Worm (Caenorhabditis elegans) whole organism, L4 larva: ENCODE results near the gene aars-1.

ENCODE experiments used
- D1046.2 ChIP-seq: fragments of 200-800 bp; sonication (Bioruptor generic); IDR thresholded peaks from 2 replicates; pipeline ENCODE4 v1.3.6; 2022; ENCODE audit warnings: missing genetic modification characterization, missing compliant biosample characterization
- F37D6.2 ChIP-seq: sonication (generic microtip); optimal IDR thresholded peaks from 2 replicates; lab custom pipeline; 2016; ENCODE audit warnings: mild to moderate bottlenecking, missing genetic modification characterization, missing compliant biosample characterization
- F44E2.7 ChIP-seq: fragments of 200-800 bp; sonication (Bioruptor generic); IDR thresholded peaks from 2 replicates; pipeline ENCODE4 v2.1.2; 2022; ENCODE audit warnings: missing genetic modification characterization, missing compliant biosample characterization
- Y48G9A.11 ChIP-seq: fragments of 200-800 bp; sonication (Bioruptor generic); IDR thresholded peaks from 2 replicates; pipeline ENCODE4 v1.3.6; 2022; ENCODE audit warnings: missing genetic modification reagents, missing genetic modification characterization, missing compliant biosample characterization
- Y5F2A.4 ChIP-seq: fragments of 200-800 bp; sonication (Bioruptor generic); optimal IDR thresholded peaks from 2 replicates; lab custom pipeline; 2018; ENCODE audit warnings: mild to moderate bottlenecking, missing genetic modification characterization, missing compliant biosample characterization
- ZK546.5 ChIP-seq, 2 experiments: sonication (generic microtip); optimal IDR thresholded peaks; 2 replicates each; lab custom pipeline; 2017; ENCODE audit warnings: missing biosample characterization in 2 of 2, missing genetic modification characterization in 2 of 2
- aha-1 ChIP-seq: fragments of 150-350 bp; peaks from one replicate; lab custom pipeline; 2014; ENCODE audit warnings: missing biosample characterization, missing genetic modification characterization
- attf-4 ChIP-seq: sonication (generic microtip); optimal IDR thresholded peaks from 3 replicates; lab custom pipeline; 2017; ENCODE audit warnings: missing biosample characterization, missing genetic modification characterization
- ceh-20 ChIP-seq: fragments of 200-800 bp; sonication (Bioruptor generic); IDR thresholded peaks from 2 replicates; pipeline ENCODE4 v1.3.6; 2022; ENCODE audit warnings: missing genetic modification reagents, missing genetic modification characterization, missing compliant biosample characterization
- ceh-32 ChIP-seq: sonication (generic microtip); optimal IDR thresholded peaks from 2 replicates; lab custom pipeline; 2016; ENCODE audit warnings: mild to moderate bottlenecking, missing genetic modification characterization, missing compliant biosample characterization; ENCODE audit not compliant: poor library complexity
- ceh-44 ChIP-seq: fragments of 200-800 bp; sonication (Bioruptor generic); IDR thresholded peaks from 2 replicates; pipeline ENCODE4 v1.3.6; 2022; ENCODE audit warnings: missing genetic modification reagents, missing genetic modification characterization, missing compliant biosample characterization
- ceh-62 ChIP-seq: sonication (generic microtip); optimal IDR thresholded peaks from 2 replicates; lab custom pipeline; 2017; ENCODE audit warnings: missing biosample characterization, missing genetic modification characterization
- ces-1 ChIP-seq: fragments of 150-350 bp; sonication (generic microtip); optimal IDR thresholded peaks from 4 replicates; lab custom pipeline; 2014; ENCODE audit warnings: missing biosample characterization, missing genetic modification reagents, missing genetic modification characterization
- cey-2 ChIP-seq: sonication (generic microtip); optimal IDR thresholded peaks from 3 replicates; lab custom pipeline; 2017; ENCODE audit warnings: missing genetic modification characterization, mild to moderate bottlenecking, missing compliant biosample characterization, antibody characterized with exemption, borderline replicate concordance; ENCODE audit not compliant: insufficient read depth
- ctbp-1 ChIP-seq: fragments of 200-800 bp; sonication (Bioruptor generic); IDR thresholded peaks from 2 replicates; pipeline ENCODE4 v1.3.6; 2022; ENCODE audit warnings: missing genetic modification reagents, missing genetic modification characterization, missing compliant biosample characterization
- daf-12 ChIP-seq: fragments of 150-350 bp; optimal IDR thresholded peaks from 2 replicates; lab custom pipeline; 2014; ENCODE audit warnings: missing biosample characterization, missing genetic modification reagents, missing genetic modification characterization
- daf-16 ChIP-seq, 3 experiments: sonication (generic microtip); optimal IDR thresholded peaks; 2 replicates each; lab custom pipeline; 2016 to 2017; ENCODE audit warnings: missing genetic modification characterization in 3 of 3, missing genetic modification reagents in 3 of 3, mild to moderate bottlenecking in 2 of 3, missing compliant biosample characterization in 2 of 3, missing biosample characterization in 1 of 3, moderate library complexity in 1 of 3
- daf-8 ChIP-seq: fragments of 200-800 bp; sonication (Bioruptor generic); IDR thresholded peaks from 2 replicates; pipeline ENCODE4 v1.3.6; 2022; ENCODE audit warnings: missing genetic modification characterization, missing compliant biosample characterization
- dpl-1 ChIP-seq: fragments of 150-350 bp; optimal IDR thresholded peaks from 2 replicates; lab custom pipeline; 2014; ENCODE audit warnings: missing biosample characterization, missing genetic modification reagents, missing genetic modification characterization
- duxl-1 ChIP-seq: sonication (generic microtip); optimal IDR thresholded peaks from 2 replicates; lab custom pipeline; 2016; ENCODE audit warnings: mild to moderate bottlenecking, missing genetic modification characterization, moderate library complexity, missing compliant biosample characterization; ENCODE audit not compliant: poor library complexity
- dve-1 ChIP-seq: sonication (generic microtip); optimal IDR thresholded peaks from 2 replicates; lab custom pipeline; 2017; ENCODE audit warnings: antibody characterized with exemption, mild to moderate bottlenecking, missing genetic modification characterization, missing compliant biosample characterization; ENCODE audit not compliant: insufficient read depth
- egl-43 ChIP-seq: fragments of 200-800 bp; sonication (Bioruptor generic); IDR thresholded peaks from 2 replicates; pipeline ENCODE4 v1.3.6; 2022; ENCODE audit warnings: missing genetic modification reagents, missing genetic modification characterization, missing compliant biosample characterization
- hlh-11 ChIP-seq: fragments of 200-800 bp; sonication (Bioruptor generic); optimal IDR thresholded peaks from 2 replicates; lab custom pipeline; 2018; ENCODE audit warnings: mild to moderate bottlenecking, missing genetic modification characterization, missing compliant biosample characterization
- hmg-1.1 ChIP-seq: fragments of 200-800 bp; sonication (Bioruptor generic); IDR thresholded peaks from 2 replicates; pipeline ENCODE4 v1.3.6; 2022; ENCODE audit warnings: missing genetic modification reagents, missing genetic modification characterization, missing compliant biosample characterization
- jun-1 ChIP-seq: fragments of 150-350 bp; optimal IDR thresholded peaks from 2 replicates; lab custom pipeline; 2014; ENCODE audit warnings: missing biosample characterization, missing genetic modification reagents, missing genetic modification characterization
- lin-13 ChIP-seq: fragments of 150-350 bp; optimal IDR thresholded peaks from 2 replicates; lab custom pipeline; 2014; ENCODE audit warnings: missing biosample characterization, missing genetic modification reagents, missing genetic modification characterization
- lir-3 ChIP-seq: sonication (generic microtip); optimal IDR thresholded peaks from 2 replicates; lab custom pipeline; 2016; ENCODE audit warnings: mild to moderate bottlenecking, missing genetic modification characterization, missing compliant biosample characterization
- lsy-2 ChIP-seq, 2 experiments: fragments of 150-350 bp in 1 of 2; sonication (generic microtip) in 1 of 2; optimal IDR thresholded peaks; 2 replicates each; lab custom pipeline; 2014 to 2017; ENCODE audit warnings: missing biosample characterization in 2 of 2, missing genetic modification characterization in 2 of 2
- madf-9 ChIP-seq: fragments of 200-800 bp; sonication (Bioruptor generic); conservative IDR thresholded peaks from 2 replicates; pipeline ENCODE4 v1.3.6; 2022; ENCODE audit warnings: missing genetic modification reagents, missing genetic modification characterization, missing compliant biosample characterization
- mep-1 ChIP-seq: fragments of 150-350 bp; sonication (generic microtip); optimal IDR thresholded peaks from 3 replicates; lab custom pipeline; 2014; ENCODE audit warnings: missing biosample characterization, missing genetic modification characterization
- mes-2 ChIP-seq: sonication (generic microtip); optimal IDR thresholded peaks from 2 replicates; lab custom pipeline; 2016; ENCODE audit warnings: missing genotype, mild to moderate bottlenecking, missing genetic modification characterization, missing compliant biosample characterization; ENCODE audit not compliant: poor library complexity, severe bottlenecking
- mxl-2 ChIP-seq: fragments of 200-800 bp; sonication (Bioruptor generic); conservative IDR thresholded peaks from 2 replicates; pipeline ENCODE4 v1.3.6; 2022; ENCODE audit warnings: missing genetic modification reagents, missing genetic modification characterization, missing compliant biosample characterization
- mxl-3 ChIP-seq: fragments of 200-800 bp; sonication (Bioruptor generic); optimal IDR thresholded peaks from 2 replicates; lab custom pipeline; 2018; ENCODE audit warnings: mild to moderate bottlenecking, missing genetic modification characterization, missing compliant biosample characterization
- nhr-41 ChIP-seq: fragments of 200-800 bp; sonication (Bioruptor generic); IDR thresholded peaks from 2 replicates; pipeline ENCODE4 v1.3.6; 2022; ENCODE audit warnings: missing genetic modification reagents, missing genetic modification characterization, missing compliant biosample characterization
- nhr-42 ChIP-seq: fragments of 200-800 bp; sonication (Bioruptor generic); IDR thresholded peaks from 2 replicates; pipeline ENCODE4 v1.3.6; 2022; ENCODE audit warnings: missing genetic modification characterization, missing compliant biosample characterization
- nhr-76 ChIP-seq: fragments of 150-350 bp; optimal IDR thresholded peaks from 2 replicates; lab custom pipeline; 2014; ENCODE audit warnings: missing biosample characterization, missing genetic modification characterization
- nhr-77 ChIP-seq: fragments of 150-350 bp; optimal IDR thresholded peaks from 2 replicates; lab custom pipeline; 2014; ENCODE audit warnings: missing biosample characterization, missing genetic modification characterization
- php-3 ChIP-seq: fragments of 200-800 bp; sonication (Bioruptor generic); IDR thresholded peaks from 2 replicates; pipeline ENCODE4 v1.3.6; 2022; ENCODE audit warnings: missing genetic modification reagents, missing genetic modification characterization, missing compliant biosample characterization
- pqm-1 ChIP-seq: sonication (generic microtip); optimal IDR thresholded peaks from 2 replicates; lab custom pipeline; 2017; ENCODE audit warnings: missing biosample characterization, missing genetic modification characterization
- set-16 ChIP-seq: fragments of 200-800 bp; sonication (Bioruptor generic); IDR thresholded peaks from 2 replicates; pipeline ENCODE4 v1.3.6; 2022; ENCODE audit warnings: missing genetic modification reagents, missing genetic modification characterization, missing compliant biosample characterization
- spr-1 ChIP-seq: sonication (generic microtip); optimal IDR thresholded peaks from 2 replicates; lab custom pipeline; 2016; ENCODE audit warnings: mild to moderate bottlenecking, missing genetic modification characterization, missing compliant biosample characterization
- spr-3 ChIP-seq: fragments of 200-800 bp; sonication (Bioruptor generic); optimal IDR thresholded peaks from 2 replicates; lab custom pipeline; 2018; ENCODE audit warnings: mild to moderate bottlenecking, missing genetic modification characterization, missing compliant biosample characterization
- tra-1 ChIP-seq: fragments of 200-800 bp; sonication (Bioruptor generic); IDR thresholded peaks from 2 replicates; pipeline ENCODE4 v1.3.6; 2022; ENCODE audit warnings: missing genetic modification reagents, missing genetic modification characterization, missing compliant biosample characterization
- unc-62 ChIP-seq, 3 experiments: fragments of 150-350 bp in 1 of 3; sonication (generic microtip); optimal IDR thresholded peaks in 2 of 3; peaks in 1 of 3; 1 replicate in 1 of 3; 2 replicates in 2 of 3; lab custom pipeline; 2014 to 2017; ENCODE audit warnings: missing biosample characterization in 3 of 3, missing genetic modification characterization in 3 of 3, missing genetic modification reagents in 3 of 3, missing genotype in 1 of 3
- vab-7 ChIP-seq: fragments of 200-800 bp; sonication (Bioruptor generic); IDR thresholded peaks from 2 replicates; pipeline ENCODE4 v1.3.6; 2022; ENCODE audit warnings: missing genetic modification reagents, missing genetic modification characterization, missing compliant biosample characterization
- zag-1 ChIP-seq: fragments of 150-350 bp; optimal IDR thresholded peaks from 2 replicates; lab custom pipeline; 2014; ENCODE audit warnings: missing biosample characterization, missing genetic modification characterization
- zfp-2 ChIP-seq: sonication (generic microtip); optimal IDR thresholded peaks from 2 replicates; lab custom pipeline; 2016; ENCODE audit warnings: mild to moderate bottlenecking, missing genetic modification characterization, missing compliant biosample characterization
- zip-11 ChIP-seq: fragments of 200-800 bp; sonication (Bioruptor generic); IDR thresholded peaks from 2 replicates; pipeline ENCODE4 v1.3.6; 2022; ENCODE audit warnings: missing genetic modification characterization, missing compliant biosample characterization
- ztf-11 ChIP-seq: fragments of 150-350 bp; optimal IDR thresholded peaks from 2 replicates; lab custom pipeline; 2014; ENCODE audit warnings: missing biosample characterization, missing genetic modification characterization

aars-1 gene

ce11 chrII:11453025-11453424 is 11.3 kb downstream of the aars-1 start, which contains the start of gene rsp-1 (continued):
- TF ChIP-seq daf-16 (GFP tag; optimal IDR thresholded peaks at IDR 0.05; lab: Kevin White, UChicago) (peak; percentile 15 to 28), daf-16 (tag; optimal IDR thresholded peaks at IDR 0.05; lab: Kevin White, UChicago) (peak; percentile 65), lir-3 (tag; lab: Kevin White, UChicago) (no peak), unc-62 (GFP tag; optimal IDR thresholded peaks at IDR 0.05 in 1 of 2; lab: Kevin White, UChicago) (peak in 1 of 2 experiments; percentile 99), unc-62 (tag; optimal IDR thresholded peaks at IDR 0.05; lab: Kevin White, UChicago) (no peak), pqm-1 (peak; percentile 41), ces-1 (GFP tag; lab: Kevin White, UChicago) (no peak), F37D6.2 (peak; percentile 78), madf-9 (GFP tag; lab: Robert Waterston, UW) (peak; percentile 75; the same call in 1 of the 2 replicates), dve-1 (tag; lab: Kevin White, UChicago) (peak; percentile 97), zip-11 (GFP tag; lab: Robert Waterston, UW) (no peak), D1046.2 (GFP tag; lab: Robert Waterston, UW) (no peak), attf-4 (tag; lab: Kevin White, UChicago) (no peak), nhr-76 (tag; lab: Kevin White, UChicago) (no peak), ctbp-1 (GFP tag; lab: Robert Waterston, UW) (peak; percentile 61; the same call in 1 of the 2 replicates), php-3 (GFP tag; lab: Robert Waterston, UW) (peak; percentile 76), spr-3 (GFP tag; lab: Kevin White, UChicago) (peak; percentile 49), mep-1 (tag; lab: Kevin White, UChicago) (peak; percentile 95), Y5F2A.4 (GFP tag; lab: Kevin White, UChicago) (no peak), mxl-2 (GFP tag; lab: Robert Waterston, UW) (no peak), Y48G9A.11 (GFP tag; lab: Robert Waterston, UW) (no peak), duxl-1 (tag; lab: Kevin White, UChicago) (peak; percentile 85), mxl-3 (GFP tag; lab: Kevin White, UChicago) (peak; percentile 78), ZK546.5 (tag; optimal IDR thresholded peaks at IDR 0.05; lab: Kevin White, UChicago) (no peak), spr-1 (peak; percentile 80), dpl-1 (GFP tag; lab: Kevin White, UChicago) (peak; percentile 86), mes-2 (tag; lab: Kevin White, UChicago) (peak; percentile 95), hlh-11 (tag; lab: Kevin White, UChicago) (peak; percentile 91), daf-12 (no peak), ceh-32 (no peak), nhr-41 (GFP tag; lab: Robert Waterston, UW) (no peak), nhr-77 (tag; lab: Kevin White, UChicago) (peak; percentile 92), nhr-42 (peak; percentile 89), cey-2 (tag; lab: Kevin White, UChicago) (no peak), zag-1 (tag; lab: Kevin White, UChicago) (no peak), tra-1 (GFP tag; lab: Robert Waterston, UW) (peak; percentile 81), ceh-62 (tag; lab: Kevin White, UChicago) (no peak), ceh-44 (GFP tag; lab: Robert Waterston, UW) (peak; percentile 62; the same call in 1 of the 2 replicates), vab-7 (peak; percentile 46; the same call in 1 of the 2 replicates), F44E2.7 (GFP tag; lab: Robert Waterston, UW) (0 out of 2 replicates have a peak, but pooled peaks have one; percentile 49), set-16 (0 out of 2 replicates have a peak, but pooled peaks have one; percentile 7), ceh-20 (GFP tag; lab: Robert Waterston, UW) (peak; percentile 76), jun-1 (peak; percentile 72), hmg-1.1 (peak; percentile 90), zfp-2 (tag; lab: Kevin White, UChicago) (peak; percentile 54), egl-43 (GFP tag; lab: Robert Waterston, UW) (peak; percentile 73; the same call in 1 of the 2 replicates), lsy-2 (tag; optimal IDR thresholded peaks at IDR 0.05; lab: Kevin White, UChicago) (peak; percentile 74 to 94), lin-13 (GFP tag; lab: Kevin White, UChicago) (peak; percentile 93), ztf-11 (tag; lab: Kevin White, UChicago) (no peak), aha-1 (tag; lab: Kevin White, UChicago) (peak; percentile 96), daf-8 (GFP tag; lab: Robert Waterston, UW) (no peak)
